Fruit fly (Drosophila melanogaster) whole organism, embryonic: ENCODE results near the gene bon.

Experiments used
- Awh ChIP-seq: fragments of 200-800 bp; sonication (Bioruptor generic); IDR thresholded peaks from 2 replicates; pipeline ENCODE4, ENCODE4 v1.3.6; 2022; ENCODE audit warnings: missing biosample characterization, missing genetic modification characterization
- C15 ChIP-seq: fragments of 200-800 bp; sonication (Bioruptor generic); IDR thresholded peaks from 3 replicates; pipeline ENCODE4 v1.3.6; 2022; ENCODE audit warnings: missing biosample characterization, missing genetic modification characterization
- CG10543 ChIP-seq: fragments of 200-800 bp; sonication (Bioruptor generic); optimal IDR thresholded peaks from 3 replicates; lab custom pipeline; 2017; ENCODE audit warnings: missing biosample characterization, mild to moderate bottlenecking, missing genetic modification characterization, moderate library complexity
- CG11085 ChIP-seq: fragments of 200-800 bp; sonication (Bioruptor generic); IDR thresholded peaks from 2 replicates; pipeline ENCODE4 v1.3.6; 2022; ENCODE audit warnings: missing biosample characterization, missing genetic modification characterization
- CG11723 ChIP-seq: fragments of 200-800 bp; sonication (Bioruptor generic); optimal IDR thresholded peaks from 2 replicates; lab custom pipeline; 2017; ENCODE audit warnings: missing biosample characterization, mild to moderate bottlenecking, missing genetic modification characterization
- CG12744 ChIP-seq: fragments of 200-800 bp; sonication (Bioruptor generic); optimal IDR thresholded peaks from 2 replicates; lab custom pipeline; 2016; ENCODE audit warnings: missing biosample characterization, missing genetic modification characterization
- CG12942 ChIP-seq: fragments of 200-800 bp; sonication (Bioruptor generic); optimal IDR thresholded peaks from 3 replicates; lab custom pipeline; 2016; ENCODE audit warnings: missing biosample characterization, missing genetic modification characterization
- CG14667 ChIP-seq: fragments of 200-800 bp; sonication (Bioruptor generic); IDR thresholded peaks from 2 replicates; pipeline ENCODE4 v1.3.6; 2022; ENCODE audit warnings: missing biosample characterization, missing genetic modification characterization
- CG1529 ChIP-seq: fragments of 200-800 bp; sonication (Bioruptor generic); optimal IDR thresholded peaks from 3 replicates; lab custom pipeline; 2018; ENCODE audit warnings: missing biosample characterization, missing genetic modification characterization
- CG18599 ChIP-seq: fragments of 200-800 bp; sonication (Bioruptor generic); optimal IDR thresholded peaks from 3 replicates; lab custom pipeline; 2017; ENCODE audit warnings: missing biosample characterization, missing genetic modification characterization, mild to moderate bottlenecking, moderate library complexity, missing genetic modification reagents
- CG18619 ChIP-seq: fragments of 200-800 bp; sonication (Bioruptor generic); optimal IDR thresholded peaks from 3 replicates; lab custom pipeline; 2017; ENCODE audit warnings: missing biosample characterization, mild to moderate bottlenecking, missing genetic modification characterization
- CG3065 ChIP-seq: fragments of 200-800 bp; sonication (Bioruptor generic); optimal IDR thresholded peaks from 2 replicates; lab custom pipeline; 2016; ENCODE audit warnings: missing biosample characterization, missing genetic modification characterization
- CG31388 ChIP-seq: fragments of 200-800 bp; sonication (Bioruptor generic); optimal IDR thresholded peaks from 2 replicates; lab custom pipeline; 2016; ENCODE audit warnings: missing biosample characterization, missing genetic modification characterization
- CG33557 ChIP-seq: fragments of 200-800 bp; sonication (Bioruptor generic); optimal IDR thresholded peaks from 2 replicates; lab custom pipeline; 2019; ENCODE audit warnings: missing biosample characterization, mild to moderate bottlenecking, missing genetic modification characterization, moderate library complexity
- CG4730 ChIP-seq: fragments of 200-800 bp; sonication (Bioruptor generic); IDR thresholded peaks from 2 replicates; pipeline ENCODE4 v1.3.6; 2022; ENCODE audit warnings: missing biosample characterization, missing genetic modification characterization
- CG7963 ChIP-seq: fragments of 200-800 bp; sonication (Bioruptor generic); IDR thresholded peaks from 3 replicates; pipeline ENCODE4 v1.3.6; 2022; ENCODE audit warnings: missing biosample characterization, missing genetic modification characterization; ENCODE audit not compliant: partially characterized antibody
- CG8478 ChIP-seq: fragments of >200 bp; optimal IDR thresholded peaks from 2 replicates; lab custom pipeline; 2018
- CG9817 ChIP-seq: fragments of 200-800 bp; sonication (Bioruptor generic); optimal IDR thresholded peaks from 2 replicates; lab custom pipeline; 2018; ENCODE audit warnings: missing biosample characterization, mild to moderate bottlenecking, missing genetic modification characterization, moderate library complexity
- CrebB ChIP-seq: fragments of 200-800 bp; sonication (Bioruptor generic); optimal IDR thresholded peaks from 3 replicates; lab custom pipeline; 2018; ENCODE audit warnings: missing biosample characterization, mild to moderate bottlenecking, missing genetic modification characterization
- Gsc ChIP-seq: fragments of 200-800 bp; sonication (Bioruptor generic); IDR thresholded peaks from 2 replicates; pipeline ENCODE4 v1.3.6; 2022; ENCODE audit warnings: missing biosample characterization, missing genetic modification characterization
- H15 ChIP-seq: fragments of 200-800 bp; sonication (Bioruptor generic); IDR thresholded peaks from 3 replicates; pipeline ENCODE4 v1.3.6; 2022; ENCODE audit warnings: missing biosample characterization, missing genetic modification characterization
- Hand ChIP-seq: fragments of 200-800 bp; sonication (Bioruptor generic); optimal IDR thresholded peaks from 2 replicates; lab custom pipeline; 2017; ENCODE audit warnings: mild to moderate bottlenecking, missing biosample characterization, missing genetic modification reagents, missing genetic modification characterization
- HmgD ChIP-seq: fragments of 200-800 bp; sonication (Bioruptor generic); optimal IDR thresholded peaks from 3 replicates; lab custom pipeline; 2016; ENCODE audit warnings: missing biosample characterization, missing genetic modification characterization
- NC2β ChIP-seq: fragments of 200-800 bp; sonication (Bioruptor generic); optimal IDR thresholded peaks from 2 replicates; lab custom pipeline; 2016; ENCODE audit warnings: missing biosample characterization, missing genetic modification characterization
- Pdp1 ChIP-seq, 2 experiments: fragments of 200-800 bp; sonication (Bioruptor generic); optimal IDR thresholded peaks; 3 replicates each; lab custom pipeline; 2016; ENCODE audit warnings: missing biosample characterization in 2 of 2, missing genetic modification characterization in 2 of 2, mild to moderate bottlenecking in 1 of 2, moderate library complexity in 1 of 2
- Scr ChIP-seq: fragments of 200-800 bp; sonication (Bioruptor generic); IDR thresholded peaks from 2 replicates; pipeline ENCODE4 v1.3.6; 2022; ENCODE audit warnings: missing biosample characterization, missing genetic modification characterization; ENCODE audit not compliant: partially characterized antibody
- Taf1 ChIP-seq: fragments of 200-800 bp; sonication (Bioruptor generic); IDR thresholded peaks from 2 replicates; pipeline ENCODE4 v1.3.6; 2022; ENCODE audit warnings: missing biosample characterization, missing genetic modification characterization
- Vsx1 ChIP-seq: fragments of 200-800 bp; sonication (Bioruptor generic); optimal IDR thresholded peaks from 2 replicates; lab custom pipeline; 2017; ENCODE audit warnings: missing biosample characterization, mild to moderate bottlenecking, missing genetic modification characterization, missing genetic modification reagents
- YL-1 ChIP-seq: fragments of 200-800 bp; sonication (Bioruptor generic); optimal IDR thresholded peaks from 3 replicates; lab custom pipeline; 2017; ENCODE audit warnings: missing biosample characterization, mild to moderate bottlenecking, missing genetic modification characterization
- abd-A ChIP-seq: fragments of 200-800 bp; sonication (Bioruptor generic); optimal IDR thresholded peaks from 3 replicates; lab custom pipeline; 2019; ENCODE audit warnings: missing biosample characterization, mild to moderate bottlenecking, missing genetic modification characterization, moderate library complexity
- ato ChIP-seq: fragments of 200-800 bp; sonication (Bioruptor generic); IDR thresholded peaks from 2 replicates; pipeline ENCODE4 v1.3.6; 2022; ENCODE audit warnings: missing biosample characterization, missing genetic modification characterization; ENCODE audit not compliant: partially characterized antibody
- br ChIP-seq: fragments of >200 bp; optimal IDR thresholded peaks from 2 replicates; lab custom pipeline; 2017
- caup ChIP-seq: fragments of 200-800 bp; sonication (Bioruptor generic); optimal IDR thresholded peaks from 3 replicates; lab custom pipeline; 2017; ENCODE audit warnings: missing biosample characterization, mild to moderate bottlenecking, missing genetic modification characterization, moderate library complexity; ENCODE audit not compliant: severe bottlenecking
- chn ChIP-seq: fragments of 200-800 bp; sonication (Bioruptor generic); optimal IDR thresholded peaks from 2 replicates; lab custom pipeline; 2016; ENCODE audit warnings: missing biosample characterization, missing genetic modification characterization
- dysf ChIP-seq: fragments of 200-800 bp; sonication (Bioruptor generic); IDR thresholded peaks from 3 replicates; pipeline ENCODE4 v1.3.6; 2022; ENCODE audit warnings: missing biosample characterization, missing genetic modification characterization
- esg ChIP-seq: fragments of 200-800 bp; sonication (Bioruptor generic); conservative IDR thresholded peaks from 2 replicates; pipeline ENCODE4 v1.3.6; 2022; ENCODE audit warnings: missing biosample characterization, missing genetic modification characterization
- grau ChIP-seq: fragments of 200-800 bp; optimal IDR thresholded peaks from 3 replicates; lab custom pipeline; 2019; ENCODE audit warnings: missing biosample characterization, mild to moderate bottlenecking, missing genetic modification characterization, moderate library complexity
- h ChIP-seq: fragments of >200 bp; optimal IDR thresholded peaks from 2 replicates; lab custom pipeline; 2017
- hb ChIP-seq: fragments of 200-800 bp; sonication (Bioruptor generic); IDR thresholded peaks from 3 replicates; pipeline ENCODE4 v1.3.6; 2022; ENCODE audit warnings: missing biosample characterization, missing genetic modification characterization; ENCODE audit not compliant: partially characterized antibody
- her ChIP-seq: fragments of 200-800 bp; sonication (Bioruptor generic); optimal IDR thresholded peaks from 2 replicates; lab custom pipeline; 2016; ENCODE audit warnings: missing biosample characterization, missing genetic modification characterization
- mirr ChIP-seq: fragments of 200-800 bp; sonication (Bioruptor generic); optimal IDR thresholded peaks from 3 replicates; lab custom pipeline; 2018; ENCODE audit warnings: missing biosample characterization, mild to moderate bottlenecking, missing genetic modification characterization
- mld ChIP-seq: fragments of 200-800 bp; sonication (Bioruptor generic); IDR thresholded peaks from 3 replicates; pipeline ENCODE4 v1.3.6; 2022; ENCODE audit warnings: missing biosample characterization, missing genetic modification characterization; ENCODE audit not compliant: partially characterized antibody
- pho ChIP-seq: fragments of 200-800 bp; sonication (Bioruptor generic); optimal IDR thresholded peaks from 2 replicates; lab custom pipeline; 2016; ENCODE audit warnings: missing biosample characterization, missing genetic modification characterization
- rib ChIP-seq: fragments of 200-800 bp; sonication (Bioruptor generic); IDR thresholded peaks from 2 replicates; pipeline ENCODE4 v1.3.6; 2022; ENCODE audit warnings: missing biosample characterization, missing genetic modification characterization
- ro ChIP-seq: fragments of 200-800 bp; sonication (Bioruptor generic); IDR thresholded peaks from 2 replicates; pipeline ENCODE4 v1.3.6; 2022; ENCODE audit warnings: missing biosample characterization, missing genetic modification characterization
- salm ChIP-seq: fragments of 200-800 bp; sonication (Bioruptor generic); optimal IDR thresholded peaks from 2 replicates; lab custom pipeline; 2018; ENCODE audit warnings: missing biosample characterization, mild to moderate bottlenecking, missing genetic modification characterization
- sd ChIP-seq: fragments of 200-800 bp; sonication (Bioruptor generic); optimal IDR thresholded peaks from 3 replicates; lab custom pipeline; 2018; ENCODE audit warnings: missing biosample characterization, mild to moderate bottlenecking, missing genetic modification characterization, moderate library complexity
- tll ChIP-seq, 2 experiments: fragments of 200-800 bp in 1 of 2; fragments of >200 bp in 1 of 2; sonication (Bioruptor generic) in 1 of 2; optimal IDR thresholded peaks; 2 replicates each; lab custom pipeline; 2017 to 2019; ENCODE audit warnings: missing biosample characterization in 2 of 2, missing genetic modification characterization in 2 of 2, mild to moderate bottlenecking in 1 of 2, moderate library complexity in 1 of 2
- toy ChIP-seq: fragments of 200-800 bp; sonication (Bioruptor generic); IDR thresholded peaks from 2 replicates; pipeline ENCODE4 v1.3.6; 2022; ENCODE audit warnings: missing biosample characterization, missing genetic modification characterization

The bon gene

dm6 chr3R:20550632-20551486, 42.1 kb upstream of the bon start (continued):
- TF ChIP-seq CG12744 (peak; percentile 65), abd-A (tag; lab: Kevin White, UChicago) (peak; percentile 69), CG31388 (GFP tag; lab: Kevin White, UChicago) (no peak), chn (GFP tag; lab: Kevin White, UChicago) (peak; percentile 35), pho (GFP tag; lab: Kevin White, UChicago) (no peak), Taf1 (no peak), mirr (GFP tag; lab: Kevin White, UChicago) (peak; percentile 95), ro (GFP tag; lab: Robert Waterston, UW) (no peak), CrebB (tag; lab: Kevin White, UChicago) (peak; percentile 91), CG12942 (GFP tag; lab: Kevin White, UChicago) (peak; percentile 45), dysf (no peak; the same call in 2 of the 3 replicates), h (no peak), CG4730 (GFP tag; lab: Robert Waterston, UW) (no peak), CG7963 (GFP tag; lab: Robert Waterston, UW) (peak; percentile 96), CG11723 (GFP tag; lab: Kevin White, UChicago) (peak; percentile 84), esg (GFP tag; lab: Robert Waterston, UW) (no peak), YL-1 (GFP tag; lab: Kevin White, UChicago) (peak; percentile 92), CG3065 (GFP tag; lab: Kevin White, UChicago) (peak; percentile 26), CG1529 (peak; percentile 86), Gsc (GFP tag; lab: Robert Waterston, UW) (no peak), H15 (GFP tag; lab: Robert Waterston, UW) (no peak), HmgD (GFP tag; lab: Kevin White, UChicago) (peak; percentile 66), ato (GFP tag; lab: Robert Waterston, UW) (peak; percentile 97), tll (GFP tag; optimal IDR thresholded peaks at IDR 0.05; lab: Kevin White, UChicago) (peak in 1 of 2 experiments; percentile 88), grau (tag; lab: Kevin White, UChicago) (peak; percentile 33), Vsx1 (GFP tag; lab: Kevin White, UChicago) (peak; percentile 54), Scr (GFP tag; lab: Robert Waterston, UW) (peak; percentile 95), CG9817 (tag; lab: Kevin White, UChicago) (peak; percentile 49), CG14667 (GFP tag; lab: Robert Waterston, UW) (no peak), Hand (GFP tag; lab: Kevin White, UChicago) (peak; percentile 51), br (lab: Kevin White, UChicago) (no peak), salm (peak; percentile 69), CG33557 (peak; percentile 94), CG8478 (no peak), Pdp1 (GFP tag; optimal IDR thresholded peaks at IDR 0.05; lab: Kevin White, UChicago) (peak; percentile 23 to 79), her (GFP tag; lab: Kevin White, UChicago) (peak; percentile 32), NC2β (GFP tag; lab: Kevin White, UChicago) (peak; percentile 40), CG11085 (GFP tag; lab: Robert Waterston, UW) (no peak; the same call in 1 of the 2 replicates), C15 (GFP tag; lab: Robert Waterston, UW) (no peak; the same call in 2 of the 3 replicates), CG18619 (peak; percentile 50), rib (GFP tag; lab: Robert Waterston, UW) (peak; percentile 62), Awh (peak; percentile 79), mld (GFP tag; lab: Robert Waterston, UW) (peak; percentile 97), sd (tag; lab: Kevin White, UChicago) (peak; percentile 49), toy (GFP tag; lab: Robert Waterston, UW) (no peak), CG18599 (GFP tag; lab: Kevin White, UChicago) (peak; percentile 85), CG10543 (GFP tag; lab: Kevin White, UChicago) (peak; percentile 89), hb (peak; percentile 96), caup (GFP tag; lab: Kevin White, UChicago) (peak; percentile 93)
